2 fruit fly cellular contexts compared by ENCODE assay signal in the genomic region with DNA sequence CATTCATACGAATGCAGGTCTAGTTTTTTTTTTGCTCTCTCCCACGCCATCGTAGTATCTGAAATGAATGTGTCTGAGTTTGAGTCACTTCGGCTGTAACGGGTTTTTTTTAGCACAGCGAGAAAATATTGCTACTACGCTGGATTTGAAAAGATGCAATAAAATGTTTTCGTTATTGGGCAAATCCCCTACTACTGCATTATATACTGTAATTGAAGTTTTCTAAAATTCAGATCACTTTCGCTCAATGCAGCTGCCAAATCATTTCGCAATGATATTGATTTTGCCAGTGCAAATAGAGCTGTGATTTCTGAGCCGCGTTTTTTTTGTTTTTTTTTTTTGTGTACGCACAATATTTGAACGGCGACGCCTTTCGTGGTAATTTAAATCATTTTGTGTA.
TF ChIP-seq lines count a peak whose summit lies in the region.

No protein-coding gene starts in this region.

TF ChIP-seq in whole organism, embryonic, 481 proteins besides CTCF, POLR2A, EP300 and RAD21 (continued from another document and continues in another):
- TF ChIP-seq Hsf (GFP tag; optimal IDR thresholded peaks at IDR 0.05; lab: Kevin White, UChicago) (peak; percentile 51), CG4424 (GFP tag; optimal IDR thresholded peaks at IDR 0.05; lab: Kevin White, UChicago) (peak; percentile 3), salm (tag; optimal IDR thresholded peaks at IDR 0.05; lab: Kevin White, UChicago) (no peak), Kr (GFP tag; optimal IDR thresholded peaks at IDR 0.05; lab: Kevin White, UChicago) (no peak), CG4730 (GFP tag; IDR thresholded peaks at IDR 0.05; lab: Robert Waterston, UW) (0 out of 2 replicates have a peak, but pooled peaks have one; percentile 30), CG6683 (GFP tag; optimal IDR thresholded peaks at IDR 0.05; lab: Kevin White, UChicago) (no peak), CG10979 (tag; optimal IDR thresholded peaks at IDR 0.05; lab: Kevin White, UChicago) (no peak), maf-S (GFP tag; optimal IDR thresholded peaks at IDR 0.05; lab: Kevin White, UChicago) (no peak), CG15073 (GFP tag; optimal IDR thresholded peaks at IDR 0.05; lab: Kevin White, UChicago) (no peak), Dip3 (GFP tag; optimal IDR thresholded peaks at IDR 0.05; lab: Kevin White, UChicago) (peak; percentile 29), Aef1 (GFP tag; IDR thresholded peaks at IDR 0.05; lab: Robert Waterston, UW) (peak; percentile 38; the same call in 2 of the 3 replicates), HLHmδ (GFP tag; optimal IDR thresholded peaks at IDR 0.05; lab: Kevin White, UChicago) (no peak), tll (GFP tag; optimal IDR thresholded peaks at IDR 0.05; lab: Kevin White, UChicago) (no peak), psq (GFP tag; optimal IDR thresholded peaks at IDR 0.05; lab: Kevin White, UChicago) (no peak), so (GFP tag; IDR thresholded peaks at IDR 0.05; lab: Robert Waterston, UW) (peak; percentile 31; the same call in 1 of the 3 replicates), Mad (GFP tag; optimal IDR thresholded peaks at IDR 0.05; lab: Kevin White, UChicago) (no peak), CG30431 (GFP tag; optimal IDR thresholded peaks at IDR 0.05; lab: Kevin White, UChicago) (no peak), CG10654 (GFP tag; optimal IDR thresholded peaks at IDR 0.05; lab: Kevin White, UChicago) (no peak), CG31224 (GFP tag; IDR thresholded peaks at IDR 0.05; lab: Robert Waterston, UW) (0 out of 2 replicates have a peak, but pooled peaks have one; percentile 14), CG11504 (tag; optimal IDR thresholded peaks at IDR 0.05; lab: Kevin White, UChicago) (peak; percentile 59), D (optimal IDR thresholded peaks at IDR 0.05; lab: Kevin White, UChicago) (no peak), D (GFP tag; optimal IDR thresholded peaks at IDR 0.05; lab: Kevin White, UChicago) (no peak), toy (GFP tag; IDR thresholded peaks at IDR 0.05; lab: Robert Waterston, UW) (no peak), org-1 (GFP tag; optimal IDR thresholded peaks at IDR 0.05; lab: Kevin White, UChicago) (no peak), CG33557 (GFP tag; optimal IDR thresholded peaks at IDR 0.05; lab: Kevin White, UChicago) (no peak), CG11247 (GFP tag; IDR thresholded peaks at IDR 0.05; lab: Robert Waterston, UW) (no peak), inv (GFP tag; IDR thresholded peaks at IDR 0.05; lab: Robert Waterston, UW; ENCODE audit: partially characterized antibody) (no peak), CG34376 (GFP tag; optimal IDR thresholded peaks at IDR 0.05; lab: Kevin White, UChicago) (no peak), CG10959 (GFP tag; IDR thresholded peaks at IDR 0.05; lab: Robert Waterston, UW) (no peak), gro (GFP tag; optimal IDR thresholded peaks at IDR 0.05; lab: Kevin White, UChicago) (peak; percentile 30), schlank (tag; optimal IDR thresholded peaks at IDR 0.05; lab: Kevin White, UChicago) (no peak), Atf6 (GFP tag; IDR thresholded peaks at IDR 0.05; lab: Robert Waterston, UW) (peak; percentile 43; the same call in 1 of the 2 replicates), ash1 (GFP tag; optimal IDR thresholded peaks at IDR 0.05; lab: Kevin White, UChicago) (no peak), CG2875 (GFP tag; optimal IDR thresholded peaks at IDR 0.05; lab: Kevin White, UChicago) (no peak), CG10147 (GFP tag; optimal IDR thresholded peaks at IDR 0.05; lab: Kevin White, UChicago) (no peak), lilli (GFP tag; optimal IDR thresholded peaks at IDR 0.05; lab: Kevin White, UChicago) (peak; percentile 39), CG31441 (GFP tag; IDR thresholded peaks at IDR 0.05; lab: Robert Waterston, UW) (peak; percentile 33; the same call in 1 of the 2 replicates), bab2 (GFP tag; optimal IDR thresholded peaks at IDR 0.05; lab: Kevin White, UChicago) (peak; percentile 3), CG6854 (GFP tag; optimal IDR thresholded peaks at IDR 0.05; lab: Kevin White, UChicago) (no peak), CG10462 (GFP tag; optimal IDR thresholded peaks at IDR 0.05; lab: Kevin White, UChicago) (no peak), al (GFP tag; IDR thresholded peaks at IDR 0.05; lab: Robert Waterston, UW) (peak; percentile 39; the same call in 1 of the 2 replicates), Ravus (GFP tag; IDR thresholded peaks at IDR 0.05; lab: Robert Waterston, UW) (no peak), Max (GFP tag; optimal IDR thresholded peaks at IDR 0.05; lab: Kevin White, UChicago) (no peak), ato (GFP tag; IDR thresholded peaks at IDR 0.05; lab: Robert Waterston, UW; ENCODE audit: partially characterized antibody) (no peak), CG13624 (GFP tag; optimal IDR thresholded peaks at IDR 0.05; lab: Kevin White, UChicago) (no peak), CG1603 (tag; optimal IDR thresholded peaks at IDR 0.05; lab: Kevin White, UChicago) (peak; percentile 36), CG3281 (GFP tag; optimal IDR thresholded peaks at IDR 0.05; lab: Kevin White, UChicago) (no peak), ftz-f1 (GFP tag; optimal IDR thresholded peaks at IDR 0.05; lab: Kevin White, UChicago) (no peak), Nf-YA (GFP tag; IDR thresholded peaks at IDR 0.05; lab: Robert Waterston, UW) (no peak), CG9727 (GFP tag; optimal IDR thresholded peaks at IDR 0.05; lab: Kevin White, UChicago) (no peak), btn (GFP tag; optimal IDR thresholded peaks at IDR 0.05; lab: Kevin White, UChicago) (peak; percentile 32), Trl (optimal IDR thresholded peaks at IDR 0.05; lab: Kevin White, UChicago) (no peak), Trl (GFP tag; optimal IDR thresholded peaks at IDR 0.05; lab: Kevin White, UChicago) (peak; percentile 43), Optix (GFP tag; IDR thresholded peaks at IDR 0.05; lab: Robert Waterston, UW) (0 out of 3 replicates have a peak, but pooled peaks have one; percentile 41), sens-2 (GFP tag; IDR thresholded peaks at IDR 0.05; lab: Robert Waterston, UW) (0 out of 2 replicates have a peak, but pooled peaks have one; percentile 4), CkIIα-i1 (GFP tag; IDR thresholded peaks at IDR 0.05; lab: Robert Waterston, UW) (no peak), CG4854 (GFP tag; optimal IDR thresholded peaks at IDR 0.05; lab: Kevin White, UChicago) (no peak), cato (GFP tag; optimal IDR thresholded peaks at IDR 0.05; lab: Kevin White, UChicago; ENCODE audit: borderline replicate concordance) (no peak), wor (GFP tag; IDR thresholded peaks at IDR 0.05; lab: Robert Waterston, UW) (peak; percentile 62), sob (GFP tag; IDR thresholded peaks at IDR 0.05; lab: Robert Waterston, UW) (no peak; the same call in 1 of the 2 replicates), corto (GFP tag; optimal IDR thresholded peaks at IDR 0.05; lab: Kevin White, UChicago) (no peak), sc (optimal IDR thresholded peaks at IDR 0.05; lab: Kevin White, UChicago) (no peak), sc (GFP tag; optimal IDR thresholded peaks at IDR 0.05; lab: Kevin White, UChicago) (no peak)

TF ChIP-seq in whole organism, prepupa, 60 proteins besides CTCF, POLR2A, EP300 and RAD21 (continued from another document):
- TF ChIP-seq CG1621 (tag; optimal IDR thresholded peaks at IDR 0.05; lab: Kevin White, UChicago) = peak; percentile 82
- TF ChIP-seq CG32006 (GFP tag; optimal IDR thresholded peaks at IDR 0.05; lab: Kevin White, UChicago) = peak; percentile 85
- peak; percentile 91 for TF ChIP-seq CG10669 (GFP tag; optimal IDR thresholded peaks at IDR 0.05; lab: Kevin White, UChicago)
- TF ChIP-seq Smox (GFP tag; optimal IDR thresholded peaks at IDR 0.05; lab: Kevin White, UChicago) = peak; percentile 66
- TF ChIP-seq acj6 (GFP tag; optimal IDR thresholded peaks at IDR 0.05; lab: Kevin White, UChicago) = peak; percentile 86
- TF ChIP-seq Lpt (GFP tag; optimal IDR thresholded peaks at IDR 0.05; lab: Kevin White, UChicago) = peak; percentile 80
- TF ChIP-seq dsx (GFP tag; optimal IDR thresholded peaks at IDR 0.05; lab: Kevin White, UChicago; ENCODE audit: poor library complexity, severe bottlenecking) = peak; percentile 72
- peak; percentile 96 for TF ChIP-seq Eip78C (GFP tag; lab: Kevin White, UChicago)
- TF ChIP-seq Sox14 (GFP tag; optimal IDR thresholded peaks at IDR 0.05; lab: Kevin White, UChicago) = peak; percentile 82
TF ChIP-seq in whole organism, prepupa: peak in this region for 56.
